Worm (Caenorhabditis elegans): ENCODE results near the gene ZK1307.2.
A peak's percentile ranks its signal among the peaks of the same experiment; 100 is the strongest.

Gene ZK1307.2

DNA sequence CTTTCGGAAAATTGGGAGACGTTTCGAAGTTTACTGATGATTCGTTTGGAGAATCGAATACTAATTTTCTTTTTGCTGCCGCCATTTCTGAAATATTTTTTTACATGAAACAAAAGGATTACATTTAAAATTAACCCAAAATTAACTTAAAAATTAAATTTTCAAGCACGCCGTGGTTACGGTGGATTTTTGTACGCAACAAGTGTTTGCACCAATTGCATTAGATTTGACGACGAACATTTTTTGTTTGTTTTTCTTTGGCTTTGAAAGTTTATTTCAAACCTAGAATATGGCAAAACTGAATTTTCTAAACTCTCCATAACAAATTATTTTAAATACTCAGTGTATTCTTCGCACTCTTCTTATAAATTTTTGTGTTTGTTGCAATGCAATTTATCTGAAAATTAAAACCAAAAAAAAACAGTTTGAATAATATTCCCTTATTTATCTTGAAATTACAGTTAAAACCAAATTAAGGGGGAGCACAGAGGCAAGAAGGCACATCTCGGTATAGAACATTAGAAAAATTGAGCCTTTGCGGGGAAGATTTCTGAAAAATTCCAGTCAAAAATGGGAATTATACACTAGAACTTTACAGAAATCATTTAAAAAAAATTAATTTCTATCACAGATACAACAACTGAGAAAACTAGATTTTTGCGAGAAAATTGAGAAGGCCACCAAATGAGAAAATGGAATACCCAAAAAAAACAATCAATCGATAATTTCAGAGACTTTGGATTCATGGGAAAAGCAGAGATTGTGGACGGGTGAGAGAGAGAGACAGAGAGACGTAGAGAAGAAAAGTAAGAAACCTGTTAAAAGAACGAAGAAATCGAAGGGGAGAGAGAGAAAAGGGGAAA is 36.5 kb downstream of the ZK1307.2 start, which contains the start of gene hal-3 (continued):
- TF ChIP-seq mep-1 (tag; optimal IDR thresholded peaks at IDR 0.05) = peak; percentile 31
- no peak for TF ChIP-seq skn-1 (tag; optimal IDR thresholded peaks at IDR 0.05)
- TF ChIP-seq nhr-102 (tag; optimal IDR thresholded peaks at IDR 0.05) = peak; percentile 18
- TF ChIP-seq ceh-20 (GFP tag; IDR thresholded peaks at IDR 0.05) = no peak
- TF ChIP-seq madf-9 (GFP tag; conservative IDR thresholded peaks at IDR 0.05) = 0 out of 2 replicates have a peak, but pooled peaks have one; percentile 4
- no peak for TF ChIP-seq ceh-62 (tag; optimal IDR thresholded peaks at IDR 0.05)
- TF ChIP-seq zip-2 (tag; optimal IDR thresholded peaks at IDR 0.05) = no peak

DNA sequence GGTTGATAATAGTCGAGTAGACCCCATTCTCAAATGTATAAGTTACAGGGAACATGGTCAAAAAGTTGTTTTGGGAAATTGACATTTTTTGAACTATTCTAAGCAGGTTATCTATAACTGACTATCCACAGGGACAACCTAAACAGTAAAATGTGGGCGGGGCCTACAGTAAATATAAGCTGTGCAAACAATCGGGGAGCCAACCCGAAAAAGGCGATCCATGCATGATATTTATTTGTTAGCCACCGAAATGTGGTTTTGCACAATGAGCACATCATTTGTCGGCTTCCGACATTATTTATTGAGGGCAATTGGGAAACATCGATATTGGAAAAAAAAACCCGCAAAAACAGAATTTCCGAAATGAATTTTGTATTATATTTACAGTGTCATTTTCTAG is 39.0 kb downstream of the ZK1307.2 start, which contains the start of gene hlh-6:
hlh-6 (minus strand) TSS at position 101 of the 400 bp plus-strand sequence.
- TF ChIP-seq ctbp-1 (GFP tag; IDR thresholded peaks at IDR 0.05) (no peak), madf-5 (GFP tag; IDR thresholded peaks at IDR 0.05) (no peak), lim-7 (GFP tag; IDR thresholded peaks at IDR 0.05) (no peak), lin-15B (tag; optimal IDR thresholded peaks at IDR 0.05) (no peak), lir-3 (tag; optimal IDR thresholded peaks at IDR 0.05) (no peak), daf-8 (GFP tag; IDR thresholded peaks at IDR 0.05) (no peak), gei-8 (GFP tag; optimal IDR thresholded peaks at IDR 0.05) (no peak), nhr-76 (tag; optimal IDR thresholded peaks at IDR 0.05) (no peak), lin-29 (GFP tag; IDR thresholded peaks at IDR 0.05) (no peak), F49E8.2 (tag; optimal IDR thresholded peaks at IDR 0.05; ENCODE audit: borderline replicate concordance) (no peak), nhr-25 (tag; optimal IDR thresholded peaks at IDR 0.05; ENCODE audit: borderline replicate concordance, insufficient read depth) (no peak), sdz-12 (GFP tag; optimal IDR thresholded peaks at IDR 0.05) (no peak), F44E2.7 (GFP tag; IDR thresholded peaks at IDR 0.05) (no peak), vab-7 (GFP tag; IDR thresholded peaks at IDR 0.05) (no peak)

DNA sequence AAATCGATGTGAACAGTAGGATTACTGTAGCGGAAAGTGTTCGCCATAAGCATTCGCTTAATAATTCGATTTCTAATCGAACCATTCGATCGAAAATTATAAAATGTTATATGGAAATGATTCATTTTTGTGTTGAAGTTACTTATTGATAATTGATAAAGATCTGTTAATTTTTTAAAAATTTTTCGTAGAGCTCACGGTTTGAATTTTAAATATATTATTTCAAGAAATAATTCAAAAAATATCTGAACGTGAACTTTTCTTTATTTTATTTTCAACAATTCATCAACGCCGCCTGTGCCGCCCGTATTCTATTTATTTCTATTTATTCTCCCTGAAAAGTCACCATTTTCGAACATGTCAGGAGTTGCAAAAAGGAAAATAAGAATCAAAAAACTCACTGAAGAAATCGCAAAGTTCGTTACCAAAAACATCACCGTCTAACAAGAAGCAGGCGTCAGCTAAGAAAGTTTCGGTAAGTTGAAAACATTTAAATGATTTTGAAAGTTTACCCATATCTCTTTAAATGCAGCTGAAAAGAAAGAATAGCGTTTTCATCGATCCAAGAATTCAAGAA is 42.3 kb downstream of the ZK1307.2 start, which contains the start of the genes T15H9.5 and T15H9.4:
T15H9.5 (minus strand) TSS at position 101 of the 577 bp plus-strand sequence.
T15H9.4 (plus strand) TSS at position 527 of the 577 bp plus-strand sequence.
- TF ChIP-seq ces-1 (GFP tag; optimal IDR thresholded peaks at IDR 0.05) = no peak
- TF ChIP-seq jun-1 (tag; optimal IDR thresholded peaks at IDR 0.05) = no peak
- TF ChIP-seq T20F7.1 (GFP tag; optimal IDR thresholded peaks at IDR 0.05) = no peak
- no peak for TF ChIP-seq unc-130 (GFP tag; optimal IDR thresholded peaks at IDR 0.05)
- no peak for TF ChIP-seq Y75B8A.6 (GFP tag; IDR thresholded peaks at IDR 0.05)
- no peak for TF ChIP-seq nhr-77 (tag; optimal IDR thresholded peaks at IDR 0.05)
- no peak for TF ChIP-seq mxl-2 (GFP tag; conservative IDR thresholded peaks at IDR 0.05)
- no peak for TF ChIP-seq nhr-10 (tag; optimal IDR thresholded peaks at IDR 0.05)
- TF ChIP-seq nhr-11 (tag; optimal IDR thresholded peaks at IDR 0.05) = no peak
- TF ChIP-seq tra-1 (GFP tag; IDR thresholded peaks at IDR 0.05) = no peak
- no peak for TF ChIP-seq nhr-76 (tag; optimal IDR thresholded peaks at IDR 0.05)
- no peak for TF ChIP-seq nhr-25 (tag; optimal IDR thresholded peaks at IDR 0.05; ENCODE audit: borderline replicate concordance, insufficient read depth)
- no peak for TF ChIP-seq ceh-32 (tag; optimal IDR thresholded peaks at IDR 0.05; ENCODE audit: poor library complexity)
- TF ChIP-seq attf-4 (tag; optimal IDR thresholded peaks at IDR 0.05) = no peak
- TF ChIP-seq daf-12 (tag; optimal IDR thresholded peaks at IDR 0.05) = no peak
- TF ChIP-seq hmg-1.1 (GFP tag; IDR thresholded peaks at IDR 0.05) = no peak
